Worm (Caenorhabditis elegans): ENCODE data around the gene F41C3.11.

F41C3.11 gene

DNA sequence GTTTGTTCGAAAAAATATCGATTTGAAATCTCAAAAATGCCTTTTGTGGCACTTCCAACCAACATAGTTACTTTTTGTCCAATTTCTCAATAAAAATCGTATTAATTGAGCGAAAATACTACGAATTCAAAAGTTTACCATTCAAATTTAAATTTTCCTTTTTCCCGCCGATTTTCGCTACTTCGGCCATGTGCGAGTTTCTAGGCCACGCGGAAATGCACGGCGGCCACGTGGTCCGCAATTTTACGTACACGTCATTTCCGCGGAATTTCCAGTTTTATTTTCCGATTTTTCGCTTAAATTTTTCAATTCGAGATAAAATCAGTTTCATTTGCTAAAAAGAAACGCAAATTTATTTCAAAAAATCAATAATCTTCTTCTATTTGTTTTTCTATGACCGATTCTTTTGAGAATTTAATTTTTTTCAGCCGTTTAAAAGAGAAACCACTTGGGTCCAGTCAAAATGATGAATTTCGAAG lies 6.3 kb upstream of the F41C3.11 start, which contains the start of gene eas-1 (continued):
- TF ChIP-seq unc-62 (GFP tag; optimal IDR thresholded peaks at IDR 0.05) (no peak), unc-98 (GFP tag; IDR thresholded peaks at IDR 0.05) (peak; percentile 85), ceh-90 (tag; optimal IDR thresholded peaks at IDR 0.05) (peak; percentile 93), pax-3 (tag; optimal IDR thresholded peaks at IDR 0.05) (peak; percentile 87), efl-3 (GFP tag; optimal IDR thresholded peaks at IDR 0.05) (peak; percentile 29), vab-15 (tag; optimal IDR thresholded peaks at IDR 0.05) (peak; percentile 57), tbx-2 (tag; optimal IDR thresholded peaks at IDR 0.05) (peak; percentile 91), tlp-1 (tag; optimal IDR thresholded peaks at IDR 0.05) (no peak), lin-13 (GFP tag; optimal IDR thresholded peaks at IDR 0.05) (peak; percentile 37), C34B4.2 (tag; optimal IDR thresholded peaks at IDR 0.05) (no peak), lir-3 (tag; optimal IDR thresholded peaks at IDR 0.05; ENCODE audit: poor library complexity) (peak; percentile 95), F16B12.6 (tag; optimal IDR thresholded peaks at IDR 0.05) (peak; percentile 81), isw-1 (GFP tag; IDR thresholded peaks at IDR 0.05) (peak; percentile 81), hlh-17 (GFP tag; optimal IDR thresholded peaks at IDR 0.05; ENCODE audit: borderline replicate concordance) (no peak), C16A3.4 (tag; optimal IDR thresholded peaks at IDR 0.05) (peak; percentile 71), nhr-77 (tag; optimal IDR thresholded peaks at IDR 0.05) (no peak), lin-39 (tag; optimal IDR thresholded peaks at IDR 0.05) (peak; percentile 35), nhr-11 (tag; optimal IDR thresholded peaks at IDR 0.05) (no peak), ets-5 (GFP tag; IDR thresholded peaks at IDR 0.05) (no peak), fkh-10 (GFP tag; optimal IDR thresholded peaks at IDR 0.05) (peak; percentile 25), nhr-76 (tag; optimal IDR thresholded peaks at IDR 0.05) (no peak), dsc-1 (tag; optimal IDR thresholded peaks at IDR 0.05) (peak; percentile 86), nhr-85 (tag) (peak; percentile 88), elt-3 (tag; optimal IDR thresholded peaks at IDR 0.05) (peak in 3 of 6 experiments; percentile 1 to 79 (median 19)), elt-2 (tag; optimal IDR thresholded peaks at IDR 0.05) (peak; percentile 91), swsn-7 (tag; optimal IDR thresholded peaks at IDR 0.05) (peak; percentile 79), dpl-1 (GFP tag; optimal IDR thresholded peaks at IDR 0.05) (peak; percentile 92 to 96 (median 95)), sptf-1 (tag; optimal IDR thresholded peaks at IDR 0.05) (no peak), sox-4 (tag; optimal IDR thresholded peaks at IDR 0.05) (peak; percentile 87), mdl-1 (tag; optimal IDR thresholded peaks at IDR 0.05) (peak; percentile 20 to 88), nhr-90 (tag; optimal IDR thresholded peaks at IDR 0.05; ENCODE audit: poor library complexity) (peak; percentile 90), nhr-47 (tag; optimal IDR thresholded peaks at IDR 0.05) (peak; percentile 92), nhr-28 (tag; optimal IDR thresholded peaks at IDR 0.05) (no peak), egl-27 (tag; optimal IDR thresholded peaks at IDR 0.05) (no peak), ceh-8 (GFP tag; optimal IDR thresholded peaks at IDR 0.05) (peak; percentile 63), aly-2 (tag; optimal IDR thresholded peaks at IDR 0.05) (no peak), nhr-237 (tag; optimal IDR thresholded peaks at IDR 0.05) (peak; percentile 26), irx-1 (tag; optimal IDR thresholded peaks at IDR 0.05) (peak; percentile 92), blmp-1 (tag; optimal IDR thresholded peaks at IDR 0.05) (peak; percentile 73), ztf-4 (tag; optimal IDR thresholded peaks at IDR 0.05) (no peak), grh-1 (GFP tag; IDR thresholded peaks at IDR 0.05) (peak; percentile 61)

DNA sequence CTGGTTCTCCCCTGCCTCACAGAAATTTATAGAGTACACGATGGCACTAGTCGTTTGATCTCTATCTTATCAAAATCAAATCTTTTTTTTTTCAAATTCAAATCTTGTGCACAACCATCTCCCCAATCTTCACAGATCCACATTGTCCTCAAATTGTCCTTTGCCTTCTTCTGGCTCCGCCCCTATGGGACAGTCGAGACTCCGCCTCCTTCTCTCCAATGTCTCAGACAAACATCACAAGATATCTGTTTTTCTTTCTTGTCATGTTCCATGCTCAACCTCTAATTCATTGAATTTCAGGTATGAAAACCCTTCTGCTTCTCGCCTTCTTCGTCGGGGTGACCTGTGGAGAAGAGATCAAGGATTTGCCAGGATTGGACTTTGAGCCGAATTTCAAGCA lies 3.6 kb upstream of the F41C3.11 start, which contains the start of gene ctsa-1.1:
ctsa-1.1 (plus strand) TSS at position 301 of the 400 bp plus-strand sequence.
- no peak for TF ChIP-seq mdl-1 (tag; optimal IDR thresholded peaks at IDR 0.05)
- no peak for TF ChIP-seq ces-1 (GFP tag; optimal IDR thresholded peaks at IDR 0.05)
- TF ChIP-seq efl-1 (optimal IDR thresholded peaks at IDR 0.05) = no peak
- TF ChIP-seq efl-1 (GFP tag; optimal IDR thresholded peaks at IDR 0.05 in 1 of 2) = no peak
- TF ChIP-seq lin-15B (tag; optimal IDR thresholded peaks at IDR 0.05) = no peak
- TF ChIP-seq rnt-1 (tag; optimal IDR thresholded peaks at IDR 0.05) = peak; percentile 8
- TF ChIP-seq C04F5.9 (tag; optimal IDR thresholded peaks at IDR 0.05) = no peak
